Worm (Caenorhabditis elegans): ENCODE results near the gene Y116A8C.470.

DNA sequence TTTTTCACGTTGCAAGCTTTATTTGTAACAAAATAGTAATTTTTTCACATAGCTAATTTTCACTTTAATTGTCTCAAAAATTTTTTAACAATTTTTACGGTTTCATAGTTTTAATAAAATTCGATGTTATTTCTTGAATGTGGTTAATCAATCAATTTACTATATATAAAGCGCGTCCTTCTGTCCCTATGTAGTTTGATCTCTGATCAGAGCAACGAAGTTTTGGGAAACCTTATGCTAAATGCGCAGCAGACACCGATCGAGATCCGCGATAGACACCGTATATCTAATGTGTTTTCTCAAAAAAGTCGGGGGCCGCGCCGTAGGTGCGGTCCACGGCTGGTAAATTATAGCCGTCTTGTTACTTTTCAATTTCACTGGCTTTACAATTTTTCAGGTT is 30.5 kb downstream of the Y116A8C.470 start:
- TF ChIP-seq lin-13 (GFP tag; optimal IDR thresholded peaks at IDR 0.05) (no peak), ama-1 (optimal IDR thresholded peaks at IDR 0.05) (no peak), nhr-12 (tag; optimal IDR thresholded peaks at IDR 0.05) (no peak), elt-3 (tag; optimal IDR thresholded peaks at IDR 0.05) (no peak)
